Worm (Caenorhabditis elegans) whole organism, young adult: Measurements from ENCODE around the gene rin-1.

Experiments
- B0019.2 ChIP-seq: fragments of 200-800 bp; sonication (Bioruptor generic); conservative IDR thresholded peaks from 2 replicates; pipeline ENCODE4 v1.3.6; 2022; ENCODE audit warnings: missing genetic modification reagents, missing genetic modification characterization, missing compliant biosample characterization
- B0336.3 ChIP-seq: fragments of 200-800 bp; sonication (Bioruptor generic); IDR thresholded peaks from 2 replicates; pipeline ENCODE4 v1.3.6; 2022; ENCODE audit warnings: missing genetic modification characterization, missing compliant biosample characterization
- C06A6.2 ChIP-seq: fragments of 200-800 bp; sonication (Bioruptor generic); conservative IDR thresholded peaks from 2 replicates; pipeline ENCODE4 v1.3.6; 2022; ENCODE audit warnings: missing genetic modification characterization, missing compliant biosample characterization
- C17E4.6 ChIP-seq: fragments of 200-800 bp; sonication (Bioruptor generic); IDR thresholded peaks from 2 replicates; pipeline ENCODE4 v1.3.6; 2022; ENCODE audit warnings: missing genetic modification reagents, missing genetic modification characterization, missing compliant biosample characterization
- F22D6.2 ChIP-seq: sonication (generic microtip); optimal IDR thresholded peaks from 2 replicates; lab custom pipeline; 2016; ENCODE audit warnings: mild to moderate bottlenecking, missing genetic modification characterization, missing compliant biosample characterization
- F55B11.4 ChIP-seq: sonication (generic microtip); optimal IDR thresholded peaks from 2 replicates; lab custom pipeline; 2016; ENCODE audit warnings: missing compliant biosample characterization, missing genetic modification characterization, borderline replicate concordance; ENCODE audit not compliant: insufficient read depth
- F57A8.1 ChIP-seq: fragments of 200-800 bp; sonication (Bioruptor generic); optimal IDR thresholded peaks from 2 replicates; lab custom pipeline; 2018; ENCODE audit warnings: mild to moderate bottlenecking, missing genetic modification characterization, moderate library complexity, missing compliant biosample characterization
- K12H6.12 ChIP-seq: fragments of 200-800 bp; sonication (Bioruptor generic); optimal IDR thresholded peaks from 2 replicates; lab custom pipeline; 2018; ENCODE audit warnings: mild to moderate bottlenecking, missing genetic modification characterization, missing compliant biosample characterization
- Y53F4B.3 ChIP-seq: fragments of 200-800 bp; sonication (Bioruptor generic); IDR thresholded peaks from 2 replicates; pipeline ENCODE4 v1.3.6; 2022; ENCODE audit warnings: missing genetic modification reagents, missing genetic modification characterization, missing compliant biosample characterization
- ZK185.1 ChIP-seq: sonication (generic microtip); optimal IDR thresholded peaks from 2 replicates; lab custom pipeline; 2016; ENCODE audit warnings: mild to moderate bottlenecking, missing genetic modification characterization, missing compliant biosample characterization; ENCODE audit not compliant: poor library complexity, severe bottlenecking
- aptf-2 ChIP-seq: fragments of 200-800 bp; sonication (Bioruptor generic); conservative IDR thresholded peaks from 2 replicates; pipeline ENCODE4 v1.3.6; 2022; ENCODE audit warnings: missing genetic modification reagents, missing genetic modification characterization, missing compliant biosample characterization
- aptf-3 ChIP-seq: fragments of 200-800 bp; sonication (Bioruptor generic); IDR thresholded peaks from 2 replicates; pipeline ENCODE4 v1.3.6; 2022; ENCODE audit warnings: missing genetic modification characterization, missing compliant biosample characterization
- attf-5 ChIP-seq: fragments of 200-800 bp; sonication (Bioruptor generic); optimal IDR thresholded peaks from 2 replicates; lab custom pipeline; 2018; ENCODE audit warnings: mild to moderate bottlenecking, missing genetic modification characterization, missing compliant biosample characterization
- bed-1 ChIP-seq: fragments of 200-800 bp; sonication (Bioruptor generic); IDR thresholded peaks from 2 replicates; pipeline ENCODE4 v1.3.6; 2022; ENCODE audit warnings: missing genetic modification reagents, missing genetic modification characterization, missing compliant biosample characterization
- cebp-1 ChIP-seq, 2 experiments: fragments of 200-800 bp in 1 of 2; sonication (Bioruptor generic) in 1 of 2; sonication (generic microtip) in 1 of 2; IDR thresholded peaks in 1 of 2; optimal IDR thresholded peaks in 1 of 2; 2 replicates each; pipeline versions ENCODE4 v1.3.6 to Lab custom; 2017 to 2022; ENCODE audit warnings: missing compliant biosample characterization in 2 of 2, missing genetic modification characterization in 2 of 2, mild to moderate bottlenecking in 1 of 2, missing genetic modification reagents in 1 of 2, moderate library complexity in 1 of 2
- ceh-40 ChIP-seq: fragments of 200-800 bp; sonication (Bioruptor generic); IDR thresholded peaks from 2 replicates; pipeline ENCODE4 v1.3.6; 2022; ENCODE audit warnings: missing genetic modification characterization, missing compliant biosample characterization
- egl-18 ChIP-seq: fragments of 200-800 bp; sonication (Bioruptor generic); IDR thresholded peaks from 2 replicates; pipeline ENCODE4 v1.3.6; 2022; ENCODE audit warnings: missing genetic modification reagents, missing genetic modification characterization, missing compliant biosample characterization
- egrh-3 ChIP-seq: fragments of 200-800 bp; sonication (Bioruptor generic); IDR thresholded peaks from 2 replicates; pipeline ENCODE4 v1.3.6; 2022; ENCODE audit warnings: missing genetic modification reagents, missing genetic modification characterization, missing compliant biosample characterization
- ekl-4 ChIP-seq: fragments of 200-800 bp; sonication (Bioruptor generic); IDR thresholded peaks from 2 replicates; pipeline ENCODE4 v1.3.6; 2022; ENCODE audit warnings: missing genetic modification reagents, missing genetic modification characterization, missing compliant biosample characterization
- fkh-3 ChIP-seq: sonication (generic microtip); optimal IDR thresholded peaks from 2 replicates; lab custom pipeline; 2016; ENCODE audit warnings: mild to moderate bottlenecking, missing genetic modification characterization, missing compliant biosample characterization
- hmg-1.2 ChIP-seq: fragments of 200-800 bp; sonication (Bioruptor generic); IDR thresholded peaks from 2 replicates; pipeline ENCODE4 v1.3.6; 2022; ENCODE audit warnings: missing genetic modification reagents, missing genetic modification characterization, missing compliant biosample characterization
- hsf-1 ChIP-seq: fragments of 200-800 bp; sonication (Bioruptor generic); IDR thresholded peaks from 2 replicates; pipeline ENCODE4 v1.3.6; 2022; ENCODE audit warnings: missing genetic modification reagents, missing genetic modification characterization, missing compliant biosample characterization
- lin-40 ChIP-seq: sonication (generic microtip); optimal IDR thresholded peaks from 2 replicates; lab custom pipeline; 2016; ENCODE audit warnings: missing genetic modification characterization, mild to moderate bottlenecking, missing compliant biosample characterization, missing genotype, missing genetic modification reagents
- lsl-1 ChIP-seq: fragments of 200-800 bp; sonication (Bioruptor generic); optimal IDR thresholded peaks from 2 replicates; lab custom pipeline; 2018; ENCODE audit warnings: mild to moderate bottlenecking, missing genetic modification characterization, moderate library complexity, missing compliant biosample characterization
- madf-10 ChIP-seq: sonication (generic microtip); optimal IDR thresholded peaks from 2 replicates; lab custom pipeline; 2016; ENCODE audit warnings: mild to moderate bottlenecking, missing genetic modification characterization, missing compliant biosample characterization
- madf-3 ChIP-seq: fragments of 200-800 bp; sonication (Bioruptor generic); IDR thresholded peaks from 2 replicates; pipeline ENCODE4 v1.3.6; 2022; ENCODE audit warnings: missing genetic modification reagents, missing genetic modification characterization, missing compliant biosample characterization
- mcd-1 ChIP-seq: fragments of 200-800 bp; sonication (Bioruptor generic); IDR thresholded peaks from 2 replicates; pipeline ENCODE4 v1.3.6; 2022; ENCODE audit warnings: missing genetic modification reagents, missing genetic modification characterization, missing compliant biosample characterization
- nhr-120 ChIP-seq: fragments of 200-800 bp; sonication (Bioruptor generic); IDR thresholded peaks from 2 replicates; pipeline ENCODE4 v1.3.6; 2022; ENCODE audit warnings: missing genetic modification characterization, missing compliant biosample characterization
- nhr-80 ChIP-seq: sonication (generic microtip); optimal IDR thresholded peaks from 2 replicates; lab custom pipeline; 2016; ENCODE audit warnings: missing genetic modification characterization, missing compliant biosample characterization
- pbrm-1 ChIP-seq: fragments of 200-800 bp; sonication (Bioruptor generic); IDR thresholded peaks from 2 replicates; pipeline ENCODE4 v1.3.6; 2022; ENCODE audit warnings: missing genetic modification reagents, missing genetic modification characterization, missing compliant biosample characterization
- rec-8 ChIP-seq, 2 experiments: sonication (generic microtip); optimal IDR thresholded peaks; 2 replicates each; lab custom pipeline; 2016; ENCODE audit warnings: mild to moderate bottlenecking in 2 of 2, missing genetic modification characterization in 2 of 2, missing genetic modification reagents in 2 of 2, missing genotype in 2 of 2, missing biosample characterization in 1 of 2, missing compliant biosample characterization in 1 of 2, moderate library complexity in 1 of 2
- repo-1 ChIP-seq: sonication (generic microtip); optimal IDR thresholded peaks from 2 replicates; lab custom pipeline; 2017; ENCODE audit warnings: mild to moderate bottlenecking, missing genetic modification characterization, missing compliant biosample characterization
- rpc-1 ChIP-seq, 2 experiments: fragments of 150-350 bp in 1 of 2; sonication (generic microtip) in 1 of 2; optimal IDR thresholded peaks; 2 replicates each; lab custom pipeline; 2014 to 2018; ENCODE audit warnings: missing biosample characterization in 1 of 2, missing genetic modification characterization in 1 of 2, missing genetic modification reagents in 1 of 2, missing genotype in 1 of 2
- sea-2 ChIP-seq: fragments of 200-800 bp; sonication (Bioruptor generic); IDR thresholded peaks from 2 replicates; pipeline ENCODE4 v1.3.6; 2022; ENCODE audit warnings: missing genetic modification characterization, missing compliant biosample characterization
- snpc-1.1 ChIP-seq: sonication (generic microtip); optimal IDR thresholded peaks from 2 replicates; lab custom pipeline; 2017; ENCODE audit warnings: missing genetic modification characterization, mild to moderate bottlenecking, missing compliant biosample characterization, antibody characterized with exemption, moderate library complexity, missing genotype, missing genetic modification reagents; ENCODE audit not compliant: insufficient read depth
- snpc-1.3 ChIP-seq: sonication (generic microtip); optimal IDR thresholded peaks from 2 replicates; lab custom pipeline; 2017; ENCODE audit warnings: missing genetic modification characterization, mild to moderate bottlenecking, missing compliant biosample characterization, antibody characterized with exemption, moderate library complexity, missing genotype, missing genetic modification reagents; ENCODE audit not compliant: insufficient read depth
- snpc-3.4 ChIP-seq: sonication (generic microtip); optimal IDR thresholded peaks from 2 replicates; lab custom pipeline; 2017; ENCODE audit warnings: missing genetic modification characterization, mild to moderate bottlenecking, missing compliant biosample characterization, antibody characterized with exemption, moderate library complexity, missing genotype, missing genetic modification reagents
- somi-1 ChIP-seq: fragments of 200-800 bp; sonication (Bioruptor generic); optimal IDR thresholded peaks from 2 replicates; lab custom pipeline; 2018; ENCODE audit warnings: mild to moderate bottlenecking, missing genetic modification characterization, missing compliant biosample characterization
- tbx-9 ChIP-seq: sonication (generic microtip); optimal IDR thresholded peaks from 2 replicates; lab custom pipeline; 2016; ENCODE audit warnings: borderline replicate concordance, missing genetic modification characterization, inconsistent platforms, missing compliant biosample characterization
- tlf-1 ChIP-seq: fragments of 200-800 bp; sonication (Bioruptor generic); optimal IDR thresholded peaks from 2 replicates; lab custom pipeline; 2018; ENCODE audit warnings: mild to moderate bottlenecking, missing genetic modification characterization, missing compliant biosample characterization
- ztf-26 ChIP-seq: sonication (generic microtip); optimal IDR thresholded peaks from 2 replicates; lab custom pipeline; 2017; ENCODE audit warnings: missing genetic modification characterization, missing compliant biosample characterization
- ztf-28 ChIP-seq: fragments of 200-800 bp; sonication (Bioruptor generic); IDR thresholded peaks from 2 replicates; pipeline ENCODE4 v1.3.6; 2022; ENCODE audit warnings: missing genetic modification reagents, missing genetic modification characterization, missing compliant biosample characterization
- ztf-6 ChIP-seq: fragments of 200-800 bp; sonication (Bioruptor generic); IDR thresholded peaks from 2 replicates; pipeline ENCODE4 v1.3.6; 2022; ENCODE audit warnings: missing genetic modification reagents, missing genetic modification characterization, missing compliant biosample characterization

rin-1 gene

ce11 chrV:14815500-14815899, at the start of gene rin-1:
Gene rin-1 (minus strand): TSS chrV:14815600.
- TF ChIP-seq attf-5 (GFP tag; lab: Kevin White, UChicago) (no peak), rpc-1 (optimal IDR thresholded peaks at IDR 0.05; lab: Kevin White, UChicago) (no peak), rpc-1 (tag; optimal IDR thresholded peaks at IDR 0.05; lab: Kevin White, UChicago) (no peak), snpc-3.4 (tag; lab: Kevin White, UChicago) (no peak), ztf-28 (GFP tag; lab: Robert Waterston, UW) (no peak), cebp-1 (GFP tag; IDR thresholded peaks at IDR 0.05; lab: Robert Waterston, UW) (no peak), cebp-1 (tag; optimal IDR thresholded peaks at IDR 0.05; lab: Kevin White, UChicago) (no peak), egl-18 (GFP tag; lab: Robert Waterston, UW) (no peak), K12H6.12 (tag; lab: Kevin White, UChicago) (no peak), rec-8 (tag; optimal IDR thresholded peaks at IDR 0.05; lab: Kevin White, UChicago) (no peak), ztf-6 (GFP tag; lab: Robert Waterston, UW) (no peak), nhr-120 (GFP tag; lab: Robert Waterston, UW) (no peak), tlf-1 (GFP tag; lab: Kevin White, UChicago) (no peak), madf-10 (tag; lab: Kevin White, UChicago) (no peak), snpc-1.1 (tag; lab: Kevin White, UChicago) (no peak)

DNA sequence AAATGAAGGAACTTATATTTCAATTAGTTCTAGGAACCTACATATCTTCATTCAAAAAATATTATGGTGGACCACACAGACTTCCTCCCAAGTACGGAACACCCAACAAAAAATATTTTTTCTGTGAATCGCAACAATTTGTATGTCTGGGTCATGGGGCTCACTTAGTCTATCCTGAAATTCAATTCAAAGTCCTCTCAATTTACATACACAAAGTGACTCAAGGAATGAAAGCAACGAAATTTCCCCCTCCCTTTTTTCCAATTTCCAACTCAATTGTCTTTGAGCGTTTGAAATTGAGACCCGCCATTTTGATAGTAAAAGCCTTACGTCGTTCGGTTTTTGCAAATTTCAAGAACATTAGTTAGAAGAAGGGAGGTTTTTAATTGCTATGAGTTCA, 44.0 kb upstream of the rin-1 start:
- TF ChIP-seq nhr-80 (no peak), B0336.3 (GFP tag; lab: Robert Waterston, UW) (no peak), Y53F4B.3 (GFP tag; lab: Robert Waterston, UW) (no peak), ceh-40 (GFP tag; lab: Robert Waterston, UW) (no peak), fkh-3 (tag; lab: Kevin White, UChicago) (no peak), ztf-26 (tag; lab: Kevin White, UChicago) (no peak), snpc-1.1 (tag; lab: Kevin White, UChicago) (no peak), hsf-1 (GFP tag; lab: Robert Waterston, UW) (no peak), snpc-1.3 (tag; lab: Kevin White, UChicago) (no peak), pbrm-1 (GFP tag; lab: Robert Waterston, UW) (no peak), tbx-9 (no peak), somi-1 (no peak), ekl-4 (no peak), hmg-1.2 (GFP tag; lab: Robert Waterston, UW) (no peak), aptf-3 (GFP tag; lab: Robert Waterston, UW) (no peak), C17E4.6 (GFP tag; lab: Robert Waterston, UW) (no peak), lin-40 (no peak)

ce11 chrV:14858503-14858902, 43.1 kb upstream of the rin-1 start, which contains the start of gene npr-13:
Gene npr-13 (minus strand): TSS chrV:14858603.
- TF ChIP-seq madf-3: no peak

DNA sequence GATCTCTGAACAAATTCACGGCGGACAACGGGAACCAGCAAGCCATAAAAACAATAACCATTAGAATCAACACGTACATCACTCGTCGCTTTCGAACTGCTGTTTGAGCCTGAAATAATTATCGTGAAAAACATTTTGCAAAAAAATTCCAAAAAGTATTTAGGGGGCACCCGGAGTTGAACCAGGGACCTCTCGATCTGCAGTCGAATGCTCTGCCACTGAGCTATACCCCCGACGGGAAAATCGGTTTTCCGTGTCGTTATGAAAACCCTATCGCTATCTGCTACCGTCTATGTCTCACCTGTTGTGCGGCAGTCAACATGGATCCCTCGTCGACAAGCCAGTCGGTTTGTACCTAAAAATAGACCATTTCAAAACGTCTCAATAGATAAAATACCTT, 40.2 kb upstream of the rin-1 start:
- TF ChIP-seq F57A8.1 (no peak), F55B11.4 (tag; lab: Kevin White, UChicago) (no peak), bed-1 (GFP tag; lab: Robert Waterston, UW) (no peak), snpc-3.4 (tag; lab: Kevin White, UChicago) (peak; percentile 79), egrh-3 (no peak; the same call in 1 of the 2 replicates), aptf-2 (GFP tag; lab: Robert Waterston, UW) (no peak), B0019.2 (GFP tag; lab: Robert Waterston, UW) (no peak), somi-1 (no peak), C06A6.2 (GFP tag; lab: Robert Waterston, UW) (no peak), lsl-1 (no peak), snpc-1.3 (tag; lab: Kevin White, UChicago) (peak; percentile 39), ceh-40 (GFP tag; lab: Robert Waterston, UW) (no peak), mcd-1 (no peak; the same call in 1 of the 2 replicates), F22D6.2 (tag; lab: Kevin White, UChicago) (no peak), repo-1 (tag; lab: Kevin White, UChicago) (no peak), sea-2 (GFP tag; lab: Robert Waterston, UW) (no peak), ZK185.1 (tag; lab: Kevin White, UChicago) (peak; percentile 49)
